Worm (Caenorhabditis elegans): ENCODE data around the gene ZK1248.17.

Gene ZK1248.17

ce11 chrII:5804288-5804687 lies 41.1 kb downstream of the ZK1248.17 start (continued):
- TF ChIP-seq nhr-25 (tag; optimal IDR thresholded peaks at IDR 0.05; ENCODE audit: borderline replicate concordance, insufficient read depth) (no peak), pqm-1 (tag; optimal IDR thresholded peaks at IDR 0.05) (peak; percentile 9), Y5F2A.4 (GFP tag; optimal IDR thresholded peaks at IDR 0.05) (no peak), dmd-6 (GFP tag; IDR thresholded peaks at IDR 0.05) (no peak), lin-29 (GFP tag; IDR thresholded peaks at IDR 0.05) (no peak), ceh-82 (tag; optimal IDR thresholded peaks at IDR 0.05) (no peak), nhr-237 (tag; optimal IDR thresholded peaks at IDR 0.05) (no peak), ceh-20 (GFP tag; IDR thresholded peaks at IDR 0.05) (peak; percentile 22; the same call in 1 of the 2 replicates), unc-130 (GFP tag; optimal IDR thresholded peaks at IDR 0.05) (no peak), skn-1 (tag; optimal IDR thresholded peaks at IDR 0.05) (no peak), nhr-11 (tag; optimal IDR thresholded peaks at IDR 0.05) (no peak), unc-39 (tag; optimal IDR thresholded peaks at IDR 0.05) (no peak), dmd-8 (GFP tag; IDR thresholded peaks at IDR 0.05) (no peak), nhr-10 (tag; optimal IDR thresholded peaks at IDR 0.05) (no peak), ceh-62 (tag; optimal IDR thresholded peaks at IDR 0.05) (no peak), ces-1 (GFP tag; optimal IDR thresholded peaks at IDR 0.05) (no peak), daf-16 (GFP tag; optimal IDR thresholded peaks at IDR 0.05) (no peak), daf-16 (tag; optimal IDR thresholded peaks at IDR 0.05) (peak; percentile 72), dve-1 (tag; optimal IDR thresholded peaks at IDR 0.05; ENCODE audit: insufficient read depth) (peak; percentile 70), mdt-29 (GFP tag; IDR thresholded peaks at IDR 0.05) (no peak), hif-1 (tag; optimal IDR thresholded peaks at IDR 0.05) (peak in 1 of 2 experiments; percentile 8), ceh-44 (GFP tag; IDR thresholded peaks at IDR 0.05) (no peak), nhr-6 (tag; optimal IDR thresholded peaks at IDR 0.05) (no peak), mes-2 (tag; optimal IDR thresholded peaks at IDR 0.05; ENCODE audit: poor library complexity, severe bottlenecking) (no peak), ctbp-1 (GFP tag; IDR thresholded peaks at IDR 0.05) (no peak), T26A8.4 (GFP tag; IDR thresholded peaks at IDR 0.05) (no peak), F44E2.7 (GFP tag; IDR thresholded peaks at IDR 0.05) (no peak), fos-1 (tag; optimal IDR thresholded peaks at IDR 0.05) (no peak), lin-1 (GFP tag; IDR thresholded peaks at IDR 0.05) (no peak), arid-1 (GFP tag; conservative IDR thresholded peaks at IDR 0.05) (no peak), jun-1 (tag; optimal IDR thresholded peaks at IDR 0.05) (no peak), pha-4 (GFP tag; IDR thresholded peaks at IDR 0.05) (no peak), pha-4 (tag; optimal IDR thresholded peaks at IDR 0.05) (no peak)

ce11 chrII:5801075-5801474 lies 44.3 kb downstream of the ZK1248.17 start, which contains the start of the genes K05F1.9 and K05F1.1:
TSS of gene K05F1.9 (minus strand) at chrII:5801175.
TSS of gene K05F1.1 (plus strand) at chrII:5801382.
- TF ChIP-seq fos-1 (tag; optimal IDR thresholded peaks at IDR 0.05) (no peak), snpc-4 (tag; optimal IDR thresholded peaks at IDR 0.05) (no peak), mxl-2 (GFP tag; conservative IDR thresholded peaks at IDR 0.05) (no peak)

- TF ChIP-seq saeg-2 (GFP tag; IDR thresholded peaks at IDR 0.05) (no peak), nhr-41 (GFP tag; IDR thresholded peaks at IDR 0.05) (no peak), dmd-6 (GFP tag; IDR thresholded peaks at IDR 0.05) (no peak), duxl-1 (tag; optimal IDR thresholded peaks at IDR 0.05; ENCODE audit: poor library complexity) (no peak), nhr-102 (tag; optimal IDR thresholded peaks at IDR 0.05) (no peak), jun-1 (tag; optimal IDR thresholded peaks at IDR 0.05) (no peak), ceh-82 (tag; optimal IDR thresholded peaks at IDR 0.05) (no peak), zip-2 (tag; optimal IDR thresholded peaks at IDR 0.05) (no peak), zag-1 (tag; optimal IDR thresholded peaks at IDR 0.05) (no peak), unc-62 (GFP tag; optimal IDR thresholded peaks at IDR 0.05 in 1 of 2) (no peak), unc-62 (tag; optimal IDR thresholded peaks at IDR 0.05) (no peak), cey-2 (tag; optimal IDR thresholded peaks at IDR 0.05; ENCODE audit: borderline replicate concordance, insufficient read depth) (no peak), Y48G9A.11 (GFP tag; IDR thresholded peaks at IDR 0.05) (no peak), ctbp-1 (GFP tag; IDR thresholded peaks at IDR 0.05) (no peak), dve-1 (tag; optimal IDR thresholded peaks at IDR 0.05; ENCODE audit: insufficient read depth) (no peak), ces-1 (GFP tag; optimal IDR thresholded peaks at IDR 0.05) (no peak), nhr-76 (tag; optimal IDR thresholded peaks at IDR 0.05) (no peak), unc-130 (GFP tag; optimal IDR thresholded peaks at IDR 0.05) (no peak), nhr-48 (tag; optimal IDR thresholded peaks at IDR 0.05) (no peak), fos-1 (tag; optimal IDR thresholded peaks at IDR 0.05) (no peak), tra-1 (GFP tag; IDR thresholded peaks at IDR 0.05) (no peak)
Measured at ce11 chrII:5799553-5799952, 45.8 kb downstream of the ZK1248.17 start, which contains the start of gene K05F1.8. TSS of gene K05F1.8 (minus strand) at chrII:5799653.
